Fruit fly (Drosophila melanogaster): ENCODE results near the gene CG3386.

Gene CG3386

DNA sequence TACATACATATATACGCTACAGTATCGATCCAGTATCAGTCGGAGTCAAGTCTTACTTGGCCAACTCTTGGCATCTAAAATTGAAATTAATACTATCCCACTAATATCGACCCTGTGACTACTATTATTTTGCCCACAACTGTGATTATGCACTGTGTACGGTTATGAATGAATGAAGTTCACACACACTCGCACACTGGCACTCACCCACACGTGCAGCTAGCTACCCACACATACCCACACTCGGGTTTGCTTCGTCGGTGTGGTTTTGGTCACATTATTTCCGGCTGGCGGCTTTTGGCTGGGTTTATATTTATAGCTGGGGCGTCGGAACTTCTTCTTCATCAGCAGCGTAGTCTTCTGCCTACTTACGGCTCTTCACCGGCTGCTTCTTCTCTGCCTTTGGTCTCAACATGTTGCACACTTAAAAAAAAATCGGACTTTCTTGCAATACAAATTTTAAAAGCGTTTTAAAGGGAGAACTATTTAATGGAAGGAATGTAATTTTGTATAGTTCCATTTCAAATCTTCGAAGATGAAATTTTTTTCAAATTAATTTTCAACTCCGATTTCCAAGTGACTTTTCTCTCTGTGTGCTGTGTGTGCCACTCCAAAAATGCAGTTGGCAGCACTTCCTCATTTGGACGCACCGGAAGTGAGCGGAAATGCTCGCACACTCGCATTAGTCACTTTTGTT, 47.8 kb downstream of the CG3386 start (continued):
- TF ChIP-seq CrebB (tag; optimal IDR thresholded peaks at IDR 0.05) (peak; percentile 66), prd (optimal IDR thresholded peaks at IDR 0.05) (no peak), prd (GFP tag; IDR thresholded peaks at IDR 0.05) (peak; percentile 96), Gug (GFP tag; IDR thresholded peaks at IDR 0.05) (peak; percentile 85), CG10267 (tag; optimal IDR thresholded peaks at IDR 0.05) (peak; percentile 89), GATAe (GFP tag; conservative IDR thresholded peaks at IDR 0.05) (no peak), CG18764 (GFP tag; optimal IDR thresholded peaks at IDR 0.05) (peak; percentile 87), stc (GFP tag; IDR thresholded peaks at IDR 0.05) (peak; percentile 91), otp (GFP tag; IDR thresholded peaks at IDR 0.05) (peak; percentile 95), CG16815 (GFP tag; optimal IDR thresholded peaks at IDR 0.05) (peak; percentile 88), CG7556 (GFP tag; optimal IDR thresholded peaks at IDR 0.05) (peak; percentile 92), CG7786 (GFP tag; optimal IDR thresholded peaks at IDR 0.05) (peak; percentile 92), Ptx1 (GFP tag; IDR thresholded peaks at IDR 0.05) (peak; percentile 89), lbe (GFP tag; optimal IDR thresholded peaks at IDR 0.05) (peak; percentile 5), sima (GFP tag; optimal IDR thresholded peaks at IDR 0.05) (peak; percentile 76), CG3995 (GFP tag; optimal IDR thresholded peaks at IDR 0.05) (peak; percentile 14), oc (tag; optimal IDR thresholded peaks at IDR 0.05) (peak; percentile 91), Abd-B (GFP tag; optimal IDR thresholded peaks at IDR 0.05) (peak; percentile 88), CG6272 (GFP tag; IDR thresholded peaks at IDR 0.05) (peak; percentile 82), CG3726 (GFP tag; IDR thresholded peaks at IDR 0.05) (peak; percentile 85; the same call in 2 of the 3 replicates), Dek (tag; optimal IDR thresholded peaks at IDR 0.05) (peak; percentile 82), Max (GFP tag; optimal IDR thresholded peaks at IDR 0.05) (peak; percentile 76), zen2 (GFP tag; IDR thresholded peaks at IDR 0.05; ENCODE audit: partially characterized antibody) (no peak), CG11504 (tag; optimal IDR thresholded peaks at IDR 0.05) (peak; percentile 92), Stat92E (GFP tag; optimal IDR thresholded peaks at IDR 0.05) (peak in 1 of 3 experiments; percentile 83), fd96Cb (tag; optimal IDR thresholded peaks at IDR 0.05) (peak; percentile 94), CG1024 (GFP tag; IDR thresholded peaks at IDR 0.05) (peak; percentile 88), CG15011 (GFP tag; optimal IDR thresholded peaks at IDR 0.05) (peak; percentile 73), CG4730 (GFP tag; IDR thresholded peaks at IDR 0.05) (peak; percentile 86), Doc2 (GFP tag; IDR thresholded peaks at IDR 0.05) (peak; percentile 28; the same call in 1 of the 2 replicates), Lhr (GFP tag; optimal IDR thresholded peaks at IDR 0.05) (peak; percentile 88), CG10209 (GFP tag; optimal IDR thresholded peaks at IDR 0.05) (peak; percentile 93), CG9215 (GFP tag; IDR thresholded peaks at IDR 0.05) (peak; percentile 68), tin (GFP tag; optimal IDR thresholded peaks at IDR 0.05) (peak; percentile 92), tup (GFP tag; optimal IDR thresholded peaks at IDR 0.05) (peak; percentile 73), ato (GFP tag; IDR thresholded peaks at IDR 0.05; ENCODE audit: partially characterized antibody) (no peak), yki (optimal IDR thresholded peaks at IDR 0.05) (no peak), vvl (GFP tag; IDR thresholded peaks at IDR 0.05) (peak; percentile 93), tx (GFP tag; optimal IDR thresholded peaks at IDR 0.05) (peak; percentile 88), vnd (GFP tag; IDR thresholded peaks at IDR 0.05; ENCODE audit: partially characterized antibody) (no peak), CG31388 (GFP tag; optimal IDR thresholded peaks at IDR 0.05) (peak; percentile 71), CG8290 (GFP tag; optimal IDR thresholded peaks at IDR 0.05) (peak; percentile 93), CG8290 (tag; optimal IDR thresholded peaks at IDR 0.05) (peak; percentile 35 to 76), gro (GFP tag; optimal IDR thresholded peaks at IDR 0.05) (peak; percentile 24), CG34422 (GFP tag; IDR thresholded peaks at IDR 0.05) (peak; percentile 91), CG2712 (tag; optimal IDR thresholded peaks at IDR 0.05) (peak; percentile 95), Usf (GFP tag; optimal IDR thresholded peaks at IDR 0.05) (peak; percentile 76), CG11723 (GFP tag; optimal IDR thresholded peaks at IDR 0.05) (peak; percentile 87), ewg (GFP tag; optimal IDR thresholded peaks at IDR 0.05) (peak; percentile 89), CG11695 (GFP tag; IDR thresholded peaks at IDR 0.05) (peak; percentile 84)
